Fruit fly (Drosophila melanogaster): ENCODE results near the gene RhoGAP92B.
A peak's percentile ranks its signal among the peaks of the same experiment; 100 is the strongest.

The RhoGAP92B gene

DNA sequence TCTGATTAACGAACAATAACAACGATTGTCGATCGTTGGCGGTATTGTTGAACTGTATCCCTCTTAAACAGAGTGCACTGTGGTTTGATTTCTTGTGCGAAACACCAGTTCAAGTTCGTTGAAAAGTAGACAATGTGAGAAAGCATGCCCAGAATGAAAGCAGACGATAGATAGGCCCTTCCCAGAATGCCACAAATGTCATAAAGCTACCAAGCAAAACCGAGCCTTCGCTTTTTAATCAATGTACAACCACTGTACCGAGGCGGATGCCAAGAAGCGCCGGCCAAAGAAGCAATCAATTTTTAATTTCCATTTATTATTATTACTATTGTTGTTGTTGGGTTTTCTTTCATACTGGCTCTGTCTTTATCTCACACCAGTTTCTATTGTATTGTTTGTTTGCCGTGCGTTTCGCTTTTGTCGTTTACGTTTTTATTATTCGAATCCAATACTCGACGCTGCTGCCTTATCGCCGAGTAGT is 3.9 kb downstream of the RhoGAP92B start (continued):
- peak; percentile 61 for TF ChIP-seq CG10147 (GFP tag; optimal IDR thresholded peaks at IDR 0.05)
- peak; percentile 81 for TF ChIP-seq CG12659 (GFP tag; optimal IDR thresholded peaks at IDR 0.05)
- peak; percentile 10 for TF ChIP-seq nom (GFP tag; optimal IDR thresholded peaks at IDR 0.05)
- no peak for TF ChIP-seq usp (GFP tag; optimal IDR thresholded peaks at IDR 0.05)
- TF ChIP-seq sr (GFP tag; IDR thresholded peaks at IDR 0.05): peak; percentile 43; the same call in 2 of the 3 replicates
- peak; percentile 66 for TF ChIP-seq CG11085 (GFP tag; IDR thresholded peaks at IDR 0.05)
- TF ChIP-seq slp2 (GFP tag; optimal IDR thresholded peaks at IDR 0.05): peak; percentile 78
- peak; percentile 76 for TF ChIP-seq CG18476 (GFP tag; optimal IDR thresholded peaks at IDR 0.05)
- no peak for TF ChIP-seq yki (optimal IDR thresholded peaks at IDR 0.05)
- TF ChIP-seq Aef1 (GFP tag; IDR thresholded peaks at IDR 0.05): peak; percentile 86
- TF ChIP-seq dm (GFP tag; optimal IDR thresholded peaks at IDR 0.05): peak; percentile 70
- TF ChIP-seq Chrac-16 (GFP tag; optimal IDR thresholded peaks at IDR 0.05): peak; percentile 79
- peak; percentile 60 to 77 for TF ChIP-seq Pdp1 (GFP tag; optimal IDR thresholded peaks at IDR 0.05)
- TF ChIP-seq chm (GFP tag; IDR thresholded peaks at IDR 0.05): peak; percentile 87
- peak; percentile 90 for TF ChIP-seq CG14441 (GFP tag; IDR thresholded peaks at IDR 0.05)
- no peak; the same call in 2 of the 3 replicates for TF ChIP-seq Opbp (GFP tag; IDR thresholded peaks at IDR 0.05; ENCODE audit: partially characterized antibody)
- peak; percentile 37 for TF ChIP-seq CG13624 (GFP tag; optimal IDR thresholded peaks at IDR 0.05)
- TF ChIP-seq da (GFP tag; optimal IDR thresholded peaks at IDR 0.05): peak; percentile 58
- TF ChIP-seq CG13424 (tag; optimal IDR thresholded peaks at IDR 0.05): peak; percentile 63
- peak; percentile 81 for TF ChIP-seq CG14014 (GFP tag; IDR thresholded peaks at IDR 0.05)
- TF ChIP-seq otp (GFP tag; IDR thresholded peaks at IDR 0.05): 0 out of 3 replicates have a peak, but pooled peaks have one; percentile 72
- TF ChIP-seq HLH54F (GFP tag; optimal IDR thresholded peaks at IDR 0.05): peak; percentile 80
- TF ChIP-seq CG14965 (GFP tag; optimal IDR thresholded peaks at IDR 0.05; ENCODE audit: borderline replicate concordance): no peak
- TF ChIP-seq ttk (GFP tag; IDR thresholded peaks at IDR 0.05): peak; percentile 82
- peak; percentile 76 for TF ChIP-seq Atf6 (GFP tag; IDR thresholded peaks at IDR 0.05)
- peak in 1 of 2 experiments; percentile 52 for TF ChIP-seq Eip74EF (GFP tag; optimal IDR thresholded peaks at IDR 0.05)
- peak; percentile 84 for TF ChIP-seq Dbx (GFP tag; IDR thresholded peaks at IDR 0.05)
- peak; percentile 60 for TF ChIP-seq nmo (GFP tag; optimal IDR thresholded peaks at IDR 0.05)
- no peak for TF ChIP-seq trh (GFP tag; optimal IDR thresholded peaks at IDR 0.05)
- TF ChIP-seq Hr51 (GFP tag; optimal IDR thresholded peaks at IDR 0.05): peak; percentile 70 to 87
- peak; percentile 59 for TF ChIP-seq Vsx1 (GFP tag; optimal IDR thresholded peaks at IDR 0.05)
- TF ChIP-seq kay (GFP tag; optimal IDR thresholded peaks at IDR 0.05): peak; percentile 65
- TF ChIP-seq pan (optimal IDR thresholded peaks at IDR 0.05): no peak
- TF ChIP-seq pan (GFP tag; optimal IDR thresholded peaks at IDR 0.05 in 1 of 2, IDR thresholded peaks at IDR 0.05 in 1 of 2): peak in 1 of 2 experiments; percentile 91
- no peak for TF ChIP-seq CG2129 (GFP tag; IDR thresholded peaks at IDR 0.05; ENCODE audit: partially characterized antibody)
- TF ChIP-seq Antp (GFP tag; optimal IDR thresholded peaks at IDR 0.05): peak; percentile 89
- peak; percentile 49 for TF ChIP-seq schlank (tag; optimal IDR thresholded peaks at IDR 0.05)
- TF ChIP-seq HLHmδ (GFP tag; optimal IDR thresholded peaks at IDR 0.05): no peak
- TF ChIP-seq Abd-B (GFP tag; optimal IDR thresholded peaks at IDR 0.05): peak; percentile 63
- TF ChIP-seq CG1233 (GFP tag; optimal IDR thresholded peaks at IDR 0.05): peak; percentile 42
- peak; percentile 78 for TF ChIP-seq HHEX (GFP tag; optimal IDR thresholded peaks at IDR 0.05)
- TF ChIP-seq gsb-n (tag; optimal IDR thresholded peaks at IDR 0.05): peak; percentile 71
- peak; percentile 59; the same call in 1 of the 2 replicates for TF ChIP-seq CG17612 (GFP tag; IDR thresholded peaks at IDR 0.05)
- TF ChIP-seq vvl (GFP tag; IDR thresholded peaks at IDR 0.05): peak; percentile 94
- TF ChIP-seq sim (GFP tag; IDR thresholded peaks at IDR 0.05): peak; percentile 60; the same call in 1 of the 2 replicates
- peak; percentile 79 for TF ChIP-seq cwo (GFP tag; optimal IDR thresholded peaks at IDR 0.05)
- peak; percentile 55 for TF ChIP-seq CG3065 (GFP tag; optimal IDR thresholded peaks at IDR 0.05)
- peak; percentile 68 for TF ChIP-seq CG4854 (GFP tag; optimal IDR thresholded peaks at IDR 0.05)
- peak; percentile 87 for TF ChIP-seq CG11456 (GFP tag; IDR thresholded peaks at IDR 0.05)
- peak; percentile 61 for TF ChIP-seq CG12236 (GFP tag; optimal IDR thresholded peaks at IDR 0.05)

Measured in whole organism, embryonic.